Worm (Caenorhabditis elegans): ENCODE measurements around the gene C49H3.3.

The C49H3.3 gene

DNA sequence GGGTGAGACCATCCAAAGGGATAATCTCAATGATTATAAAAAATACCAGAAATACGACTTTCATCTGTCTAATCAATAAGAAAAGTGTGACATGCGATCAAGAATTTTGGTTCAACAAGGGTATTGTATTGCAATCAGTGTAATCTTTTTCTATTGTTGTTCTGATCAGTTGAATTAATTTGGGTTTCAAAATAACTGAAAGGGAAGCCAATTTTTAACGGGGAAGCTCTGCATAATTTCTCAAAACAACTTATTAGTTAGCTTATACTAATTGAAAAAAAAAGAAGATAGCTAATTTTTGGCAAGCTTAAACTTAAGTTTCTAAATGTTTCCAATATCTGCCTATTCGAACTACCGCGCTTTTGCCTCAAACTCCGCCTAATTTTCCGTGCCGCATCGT lies 3.1 kb downstream of the C49H3.3 start, which contains the start of gene C49H3.12:
TSS of gene C49H3.12 (minus strand) at position 101 of the 400 bp plus-strand sequence.
- no peak for TF ChIP-seq nhr-21 (tag; optimal IDR thresholded peaks at IDR 0.05)
- no peak for TF ChIP-seq nhr-11 (tag; optimal IDR thresholded peaks at IDR 0.05)
- TF ChIP-seq lin-13 (GFP tag; optimal IDR thresholded peaks at IDR 0.05) = no peak
- no peak for TF ChIP-seq snpc-4 (tag; optimal IDR thresholded peaks at IDR 0.05)
- no peak for TF ChIP-seq fos-1 (tag; optimal IDR thresholded peaks at IDR 0.05)
- no peak for TF ChIP-seq ZK546.5 (tag; optimal IDR thresholded peaks at IDR 0.05)
- no peak for TF ChIP-seq ceh-16 (tag; optimal IDR thresholded peaks at IDR 0.05)
- TF ChIP-seq peb-1 (tag; optimal IDR thresholded peaks at IDR 0.05) = no peak
- no peak for TF ChIP-seq unc-39 (tag; optimal IDR thresholded peaks at IDR 0.05)
- TF ChIP-seq nhr-25 (tag; optimal IDR thresholded peaks at IDR 0.05) = no peak
- no peak for TF ChIP-seq ztf-4 (tag; optimal IDR thresholded peaks at IDR 0.05)
- TF ChIP-seq unc-62 (GFP tag; optimal IDR thresholded peaks at IDR 0.05) = no peak
- TF ChIP-seq Y55F3AM.14 (GFP tag; optimal IDR thresholded peaks at IDR 0.05) = no peak
- TF ChIP-seq ztf-11 (tag; optimal IDR thresholded peaks at IDR 0.05) = no peak
- TF ChIP-seq crh-2 (tag; optimal IDR thresholded peaks at IDR 0.05) = no peak
- no peak for TF ChIP-seq nhr-6 (tag; optimal IDR thresholded peaks at IDR 0.05)
- no peak for TF ChIP-seq unc-55 (GFP tag; optimal IDR thresholded peaks at IDR 0.05)
- no peak for TF ChIP-seq egl-27 (tag; optimal IDR thresholded peaks at IDR 0.05)
- no peak for TF ChIP-seq blmp-1 (tag; optimal IDR thresholded peaks at IDR 0.05; ENCODE audit: insufficient read depth)
- no peak for TF ChIP-seq lin-11 (tag; optimal IDR thresholded peaks at IDR 0.05)

DNA sequence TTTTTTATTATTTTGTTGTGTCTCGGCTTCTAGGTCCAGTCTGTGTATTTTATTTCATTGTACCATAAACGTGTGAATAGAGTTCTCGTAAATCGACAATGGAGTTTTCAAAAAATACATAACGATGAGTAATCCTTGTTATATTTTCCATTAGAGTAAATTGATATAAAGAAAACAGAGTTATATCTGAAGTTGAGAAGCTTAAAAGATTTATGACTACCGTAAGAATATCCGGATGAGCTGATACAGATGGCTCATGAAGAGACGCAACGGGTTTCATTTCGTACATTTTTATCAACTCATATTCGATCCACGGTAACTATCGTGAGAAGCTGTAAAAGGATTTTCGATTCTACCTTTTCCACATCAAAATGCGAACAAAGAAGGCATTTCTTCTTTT lies 3.7 kb downstream of the C49H3.3 start, which contains the start of gene gcy-8:
TSS of gene gcy-8 (plus strand) at position 301 of the 400 bp plus-strand sequence.
- no peak for TF ChIP-seq nhr-12 (tag; optimal IDR thresholded peaks at IDR 0.05)
- no peak for TF ChIP-seq ztf-11 (tag; optimal IDR thresholded peaks at IDR 0.05)
- TF ChIP-seq F13H6.1 (tag; optimal IDR thresholded peaks at IDR 0.05) = no peak
- no peak for TF ChIP-seq C34F6.9 (tag; optimal IDR thresholded peaks at IDR 0.05)
- no peak for TF ChIP-seq mdl-1 (tag; optimal IDR thresholded peaks at IDR 0.05)
- TF ChIP-seq unc-39 (tag; optimal IDR thresholded peaks at IDR 0.05) = no peak
- no peak for TF ChIP-seq R02D3.7 (tag; optimal IDR thresholded peaks at IDR 0.05)
- no peak for TF ChIP-seq gmeb-1 (tag; optimal IDR thresholded peaks at IDR 0.05)
- TF ChIP-seq aly-2 (tag; optimal IDR thresholded peaks at IDR 0.05) = no peak
- no peak for TF ChIP-seq zag-1 (tag; optimal IDR thresholded peaks at IDR 0.05)
- no peak for TF ChIP-seq sma-9 (GFP tag; optimal IDR thresholded peaks at IDR 0.05)
- no peak for TF ChIP-seq sma-9 (tag; optimal IDR thresholded peaks at IDR 0.05)
- TF ChIP-seq dmd-4 (tag; optimal IDR thresholded peaks at IDR 0.05) = no peak
- TF ChIP-seq ama-1 (optimal IDR thresholded peaks at IDR 0.05) = no peak
- TF ChIP-seq ztf-1 (GFP tag; conservative IDR thresholded peaks at IDR 0.05) = no peak
- no peak for TF ChIP-seq elt-3 (tag; optimal IDR thresholded peaks at IDR 0.05)

DNA sequence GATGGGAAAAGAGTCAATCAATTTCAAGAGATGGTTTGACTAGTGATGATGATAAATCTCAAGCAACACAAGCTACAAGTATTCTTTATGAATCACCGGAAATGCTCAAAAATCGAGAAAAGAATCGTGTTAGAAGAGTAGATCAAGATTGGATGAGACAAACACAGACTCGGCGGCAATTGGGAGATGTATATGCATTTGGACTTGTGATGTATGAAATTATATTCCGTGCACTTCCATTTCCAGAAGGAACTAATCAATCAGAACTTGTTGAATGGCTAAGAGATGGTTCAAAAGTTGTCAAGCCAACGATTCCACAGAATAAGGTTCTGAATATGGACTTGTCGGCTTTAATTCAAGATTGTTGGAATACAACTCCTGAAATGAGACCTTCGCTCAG lies 7.7 kb downstream of the C49H3.3 start:
- TF ChIP-seq ama-1 (optimal IDR thresholded peaks at IDR 0.05) (no peak), ztf-1 (GFP tag; conservative IDR thresholded peaks at IDR 0.05) (no peak), mab-5 (tag; optimal IDR thresholded peaks at IDR 0.05) (no peak), nhr-6 (tag; optimal IDR thresholded peaks at IDR 0.05) (no peak), gmeb-1 (tag; optimal IDR thresholded peaks at IDR 0.05) (no peak), sem-4 (tag; optimal IDR thresholded peaks at IDR 0.05) (no peak), lin-13 (GFP tag; optimal IDR thresholded peaks at IDR 0.05) (no peak), alr-1 (tag; optimal IDR thresholded peaks at IDR 0.05) (no peak), nhr-11 (tag; optimal IDR thresholded peaks at IDR 0.05) (no peak), crh-2 (tag; optimal IDR thresholded peaks at IDR 0.05) (no peak)

DNA sequence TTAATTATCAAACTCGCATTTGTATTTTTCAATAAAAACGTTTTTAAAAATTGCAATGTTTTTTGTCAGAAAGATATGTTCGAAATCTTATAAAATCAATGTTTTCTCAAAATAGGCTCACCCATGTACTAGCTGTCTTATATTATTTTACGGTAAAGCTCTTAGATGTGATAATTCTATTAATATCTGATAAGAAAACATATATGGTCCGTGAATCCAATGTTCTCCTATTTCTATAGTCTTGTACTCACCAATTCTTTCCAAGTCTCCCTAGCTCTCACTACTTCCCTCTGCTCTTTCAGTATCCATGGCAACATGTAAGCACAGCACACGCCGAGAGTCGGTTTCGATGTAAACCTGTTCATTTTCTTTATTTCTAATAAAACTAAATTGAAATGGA lies 9.6 kb downstream of the C49H3.3 start, which contains the start of gene bbs-2:
TSS of gene bbs-2 (plus strand) at position 301 of the 400 bp plus-strand sequence.
- TF ChIP-seq crh-2 (tag; optimal IDR thresholded peaks at IDR 0.05) (no peak), lsy-2 (tag; optimal IDR thresholded peaks at IDR 0.05) (no peak), gmeb-1 (tag; optimal IDR thresholded peaks at IDR 0.05) (no peak), nhr-10 (tag; optimal IDR thresholded peaks at IDR 0.05) (no peak), elt-3 (tag; optimal IDR thresholded peaks at IDR 0.05) (no peak), ztf-4 (tag; optimal IDR thresholded peaks at IDR 0.05) (no peak), nhr-11 (tag; optimal IDR thresholded peaks at IDR 0.05) (no peak), lin-13 (GFP tag; optimal IDR thresholded peaks at IDR 0.05) (no peak), dmd-4 (tag; optimal IDR thresholded peaks at IDR 0.05) (no peak), egl-27 (tag; optimal IDR thresholded peaks at IDR 0.05) (no peak), alr-1 (tag; optimal IDR thresholded peaks at IDR 0.05) (no peak), C34F6.9 (tag; optimal IDR thresholded peaks at IDR 0.05) (no peak), blmp-1 (tag; optimal IDR thresholded peaks at IDR 0.05; ENCODE audit: insufficient read depth) (no peak), nhr-6 (tag; optimal IDR thresholded peaks at IDR 0.05) (no peak), Y55F3AM.14 (GFP tag; optimal IDR thresholded peaks at IDR 0.05) (no peak), ZK546.5 (tag; optimal IDR thresholded peaks at IDR 0.05) (no peak), peb-1 (tag; optimal IDR thresholded peaks at IDR 0.05) (no peak), sma-3 (GFP tag; optimal IDR thresholded peaks at IDR 0.05) (no peak), nhr-25 (tag; optimal IDR thresholded peaks at IDR 0.05) (no peak), lin-11 (tag; optimal IDR thresholded peaks at IDR 0.05) (no peak)
